Worm (Caenorhabditis elegans) whole organism, L1 larva: ENCODE results near the gene B0336.13.
A peak's percentile ranks its signal among the peaks of the same experiment; 100 is the strongest.

Experiments
- C16A3.4 ChIP-seq: fragments of 150-350 bp; optimal IDR thresholded peaks from 2 replicates; lab custom pipeline; 2014; ENCODE audit warnings: missing biosample characterization, missing genetic modification characterization
- F16B12.6 ChIP-seq: fragments of 150-350 bp; optimal IDR thresholded peaks from 2 replicates; lab custom pipeline; 2014; ENCODE audit warnings: missing biosample characterization, missing genetic modification characterization
- Y116A8C.19 ChIP-seq: sonication (generic microtip); optimal IDR thresholded peaks from 2 replicates; lab custom pipeline; 2016; ENCODE audit warnings: missing compliant biosample characterization, missing genetic modification characterization, borderline replicate concordance
- alr-1 ChIP-seq: fragments of 200-800 bp; sonication (Bioruptor generic); optimal IDR thresholded peaks from 2 replicates; lab custom pipeline; 2018; ENCODE audit warnings: borderline replicate concordance, mild to moderate bottlenecking, missing genetic modification characterization, missing compliant biosample characterization
- blmp-1 ChIP-seq: fragments of 150-350 bp; optimal IDR thresholded peaks from 2 replicates; lab custom pipeline; 2014; ENCODE audit warnings: missing biosample characterization, missing genetic modification characterization
- ceh-82 ChIP-seq, 3 experiments: fragments of 150-350 bp in 1 of 3; sonication (generic microtip) in 2 of 3; optimal IDR thresholded peaks; 2 replicates each; lab custom pipeline; 2014 to 2017; ENCODE audit warnings: missing biosample characterization in 3 of 3, missing genetic modification characterization in 3 of 3
- dpl-1 ChIP-seq, 3 experiments: fragments of 150-350 bp in 2 of 3; sonication (generic microtip) in 1 of 3; optimal IDR thresholded peaks; 2 replicates each; lab custom pipeline; 2014 to 2017; ENCODE audit warnings: missing biosample characterization in 3 of 3, missing genetic modification characterization in 3 of 3, missing genetic modification reagents in 3 of 3
- dsc-1 ChIP-seq: sonication (generic microtip); optimal IDR thresholded peaks from 2 replicates; lab custom pipeline; 2016; ENCODE audit warnings: mild to moderate bottlenecking, missing genetic modification characterization, missing compliant biosample characterization
- efl-1 ChIP-seq, 4 experiments: fragments of 150-350 bp; optimal IDR thresholded peaks in 3 of 4; peaks in 1 of 4; 1 replicate in 1 of 4; 2 replicates in 3 of 4; lab custom pipeline; 2014; ENCODE audit warnings: missing biosample characterization in 2 of 4, missing genetic modification characterization in 2 of 4, missing genetic modification reagents in 2 of 4
- elt-2 ChIP-seq: sonication (generic microtip); optimal IDR thresholded peaks from 2 replicates; lab custom pipeline; 2016; ENCODE audit warnings: missing genetic modification characterization, mild to moderate bottlenecking, inconsistent platforms, missing compliant biosample characterization, missing genetic modification reagents
- elt-3 ChIP-seq, 6 experiments: fragments of 150-350 bp in 1 of 6; sonication (generic microtip); optimal IDR thresholded peaks; 2 replicates each; lab custom pipeline; 2017 to 2018; ENCODE audit warnings: missing biosample characterization in 6 of 6, missing genetic modification characterization in 6 of 6, inconsistent platforms in 1 of 6
- fkh-4 ChIP-seq: sonication (generic microtip); optimal IDR thresholded peaks from 2 replicates; lab custom pipeline; 2016; ENCODE audit warnings: missing compliant biosample characterization, missing genetic modification characterization, borderline replicate concordance
- fkh-8 ChIP-seq: sonication (generic microtip); optimal IDR thresholded peaks from 2 replicates; lab custom pipeline; 2016; ENCODE audit warnings: mild to moderate bottlenecking, missing genetic modification characterization, missing compliant biosample characterization
- lin-14 ChIP-seq: fragments of 200-800 bp; sonication (Bioruptor generic); optimal IDR thresholded peaks from 2 replicates; lab custom pipeline; 2018; ENCODE audit warnings: mild to moderate bottlenecking, missing genetic modification characterization, moderate library complexity, missing compliant biosample characterization
- lin-35 ChIP-seq, 2 experiments: fragments of 150-350 bp; optimal IDR thresholded peaks; 2 replicates each; lab custom pipeline; 2014; ENCODE audit warnings: missing biosample characterization in 2 of 2, missing genetic modification characterization in 2 of 2, missing genetic modification reagents in 2 of 2
- lir-3 ChIP-seq: sonication (generic microtip); optimal IDR thresholded peaks from 2 replicates; lab custom pipeline; 2016; ENCODE audit warnings: mild to moderate bottlenecking, missing genetic modification characterization, moderate library complexity, missing compliant biosample characterization; ENCODE audit not compliant: poor library complexity
- lsy-2 ChIP-seq, 2 experiments: fragments of 150-350 bp; optimal IDR thresholded peaks; 2 replicates each; lab custom pipeline; 2014; ENCODE audit warnings: missing biosample characterization in 2 of 2, missing genetic modification characterization in 2 of 2
- mdl-1 ChIP-seq, 2 experiments: fragments of 150-350 bp; optimal IDR thresholded peaks; 2 replicates each; lab custom pipeline; 2014 to 2017; ENCODE audit warnings: missing biosample characterization in 2 of 2, missing genetic modification characterization in 2 of 2, inconsistent platforms in 1 of 2
- mep-1 ChIP-seq: fragments of 150-350 bp; optimal IDR thresholded peaks from 2 replicates; lab custom pipeline; 2014; ENCODE audit warnings: missing biosample characterization, missing genetic modification characterization
- nhr-11 ChIP-seq: fragments of 150-350 bp; optimal IDR thresholded peaks from 2 replicates; lab custom pipeline; 2014; ENCODE audit warnings: missing biosample characterization, missing genetic modification characterization
- nhr-19 ChIP-seq: fragments of 200-800 bp; sonication (Bioruptor generic); conservative IDR thresholded peaks from 2 replicates; pipeline ENCODE4 v1.3.6; 2022; ENCODE audit warnings: missing genetic modification characterization, missing compliant biosample characterization
- nhr-20 ChIP-seq: sonication (generic microtip); optimal IDR thresholded peaks from 2 replicates; lab custom pipeline; 2016; ENCODE audit warnings: mild to moderate bottlenecking, missing genetic modification characterization, missing compliant biosample characterization
- nhr-28 ChIP-seq: fragments of 150-350 bp; optimal IDR thresholded peaks from 2 replicates; lab custom pipeline; 2014; ENCODE audit warnings: missing biosample characterization, missing genetic modification characterization
- nhr-71 ChIP-seq: sonication (generic microtip); optimal IDR thresholded peaks from 2 replicates; lab custom pipeline; 2016; ENCODE audit warnings: mild to moderate bottlenecking, missing genetic modification characterization, moderate library complexity, missing compliant biosample characterization
- nhr-84 ChIP-seq: sonication (generic microtip); optimal IDR thresholded peaks from 2 replicates; lab custom pipeline; 2017; ENCODE audit warnings: missing biosample characterization, missing genetic modification characterization
- nhr-85 ChIP-seq: sonication (generic microtip); peaks from one replicate; lab custom pipeline; 2016; ENCODE audit warnings: missing genetic modification characterization, inconsistent platforms, missing compliant biosample characterization
- pax-3 ChIP-seq: fragments of 200-800 bp; sonication (Bioruptor generic); optimal IDR thresholded peaks from 2 replicates; lab custom pipeline; 2018; ENCODE audit warnings: mild to moderate bottlenecking, missing genetic modification characterization, moderate library complexity, missing compliant biosample characterization
- rnt-1 ChIP-seq: sonication (generic microtip); optimal IDR thresholded peaks from 2 replicates; lab custom pipeline; 2016; ENCODE audit warnings: mild to moderate bottlenecking, missing genetic modification characterization, moderate library complexity, missing compliant biosample characterization
- snu-23 ChIP-seq: sonication (generic microtip); optimal IDR thresholded peaks from 2 replicates; lab custom pipeline; 2016; ENCODE audit warnings: missing genetic modification characterization, missing compliant biosample characterization
- sup-37 ChIP-seq: fragments of 200-800 bp; sonication (Bioruptor generic); optimal IDR thresholded peaks from 2 replicates; lab custom pipeline; 2018; ENCODE audit warnings: mild to moderate bottlenecking, missing genetic modification characterization, missing compliant biosample characterization
- tbx-2 ChIP-seq: sonication (generic microtip); optimal IDR thresholded peaks from 2 replicates; lab custom pipeline; 2016; ENCODE audit warnings: missing genetic modification characterization, missing compliant biosample characterization
- unc-130 ChIP-seq: fragments of 150-350 bp; optimal IDR thresholded peaks from 2 replicates; lab custom pipeline; 2017; ENCODE audit warnings: missing biosample characterization, missing genetic modification characterization, inconsistent platforms
- unc-30 ChIP-seq: sonication (generic microtip); optimal IDR thresholded peaks from 2 replicates; lab custom pipeline; 2017; ENCODE audit warnings: missing biosample characterization, missing genetic modification characterization
- unc-86 ChIP-seq: sonication (generic microtip); optimal IDR thresholded peaks from 2 replicates; lab custom pipeline; 2016; ENCODE audit warnings: missing genetic modification characterization, missing compliant biosample characterization
- xbp-1 ChIP-seq: sonication (generic microtip); optimal IDR thresholded peaks from 2 replicates; lab custom pipeline; 2016; ENCODE audit warnings: missing genetic modification characterization, missing compliant biosample characterization

Gene B0336.13

DNA sequence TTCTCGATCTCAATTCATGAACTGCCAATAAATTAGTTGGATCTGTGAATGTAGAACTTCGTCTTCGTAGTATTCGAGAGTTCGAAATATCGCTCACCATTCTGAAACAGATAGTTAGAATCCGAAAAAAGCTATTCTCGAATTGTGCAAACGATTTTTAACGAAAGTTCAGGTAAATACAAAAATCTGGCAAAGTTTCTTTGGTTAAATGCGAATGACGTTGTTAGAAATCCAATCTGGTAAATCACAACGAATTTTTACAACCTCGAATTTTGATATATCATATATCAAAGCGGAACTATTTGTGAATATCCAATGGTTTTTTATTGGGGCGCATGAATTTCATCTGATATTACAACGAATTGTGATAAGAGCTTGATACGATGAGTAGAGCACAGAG lies 15.4 kb downstream of the B0336.13 start, which contains the start of gene hpo-28:
hpo-28 (minus strand) TSS at position 101 of the 400 bp plus-strand sequence.
- no peak for TF ChIP-seq lir-3
- TF ChIP-seq efl-1 (optimal IDR thresholded peaks at IDR 0.05; lab: Kevin White, UChicago) = no peak
- TF ChIP-seq efl-1 (GFP tag; optimal IDR thresholded peaks at IDR 0.05 in 1 of 2; lab: Kevin White, UChicago) = peak in 1 of 2 experiments; percentile 27
- TF ChIP-seq rnt-1 (tag; lab: Kevin White, UChicago) = peak; percentile 13

DNA sequence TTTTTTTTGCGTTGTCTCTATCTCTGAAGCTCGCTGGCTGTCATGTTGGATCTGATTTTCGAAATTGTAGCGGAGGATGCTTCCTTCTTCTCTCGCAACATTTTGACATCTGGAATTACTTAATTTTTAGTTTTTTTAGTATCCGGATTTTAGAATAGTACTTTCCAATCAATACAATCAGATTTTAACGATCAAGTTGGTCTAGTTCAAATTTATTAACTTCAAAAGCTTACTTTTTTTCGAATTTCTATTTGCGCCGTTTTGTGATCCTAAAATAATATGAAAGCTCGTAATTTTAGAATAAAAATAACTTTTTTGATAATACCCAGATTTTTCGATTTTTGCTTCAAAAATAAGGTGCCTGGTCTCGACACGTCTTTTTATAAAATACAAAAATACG lies 16.2 kb downstream of the B0336.13 start, which contains the start of gene B0336.12:
B0336.12 (minus strand) TSS at position 101 of the 400 bp plus-strand sequence.
- TF ChIP-seq alr-1 (tag; lab: Kevin White, UChicago) = no peak
- TF ChIP-seq sup-37 (GFP tag; lab: Kevin White, UChicago) = no peak
- no peak for TF ChIP-seq nhr-84 (tag; lab: Kevin White, UChicago)
- TF ChIP-seq dsc-1 = peak; percentile 82
- TF ChIP-seq pax-3 (tag; lab: Kevin White, UChicago) = no peak
- TF ChIP-seq fkh-4 (tag; lab: Kevin White, UChicago) = peak; percentile 41
- TF ChIP-seq unc-30 (tag; lab: Kevin White, UChicago) = no peak
- no peak for TF ChIP-seq fkh-8 (tag; lab: Kevin White, UChicago)
- TF ChIP-seq, all 84 proteins: peak for 2

DNA sequence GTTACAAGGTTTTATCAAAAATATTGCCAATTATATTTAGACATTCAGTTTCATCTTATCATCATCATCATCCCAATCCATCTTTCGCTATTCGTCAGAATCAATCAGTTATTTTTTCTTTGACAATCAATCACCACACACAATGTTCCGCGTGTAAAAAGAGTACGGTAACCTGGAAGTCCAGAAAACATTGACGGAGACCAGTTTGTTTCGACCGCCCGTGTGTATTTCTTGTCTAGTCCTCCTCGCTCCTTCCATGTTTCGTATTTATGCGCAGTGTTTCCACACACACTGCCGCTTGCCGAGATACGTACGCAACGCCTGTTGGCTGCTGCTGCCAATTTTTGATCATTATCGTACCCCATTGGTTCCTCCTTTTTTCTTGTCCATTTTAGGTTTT lies 16.8 kb downstream of the B0336.13 start:
- TF ChIP-seq nhr-28 (no peak), nhr-84 (tag; lab: Kevin White, UChicago) (no peak), nhr-20 (peak; percentile 43), nhr-71 (peak; percentile 37), unc-86 (no peak), dpl-1 (GFP tag; optimal IDR thresholded peaks at IDR 0.05; lab: Kevin White, UChicago) (peak in 1 of 3 experiments; percentile 8), elt-2 (peak; percentile 38), unc-130 (peak; percentile 51), blmp-1 (peak; percentile 76), Y116A8C.19 (tag; lab: Kevin White, UChicago) (no peak), efl-1 (optimal IDR thresholded peaks at IDR 0.05; lab: Kevin White, UChicago) (peak in 1 of 2 experiments; percentile 24), efl-1 (GFP tag; optimal IDR thresholded peaks at IDR 0.05 in 1 of 2; lab: Kevin White, UChicago) (peak in 1 of 2 experiments; percentile 5), ceh-82 (tag; optimal IDR thresholded peaks at IDR 0.05; lab: Kevin White, UChicago) (peak in 1 of 3 experiments; percentile 2), lin-35 (GFP tag; optimal IDR thresholded peaks at IDR 0.05; lab: Kevin White, UChicago) (peak; percentile 3 to 49), elt-3 (tag; optimal IDR thresholded peaks at IDR 0.05; lab: Kevin White, UChicago) (peak in 3 of 6 experiments; percentile 11 to 61 (median 38)), xbp-1 (tag; lab: Kevin White, UChicago) (peak; percentile 30), lsy-2 (tag; optimal IDR thresholded peaks at IDR 0.05; lab: Kevin White, UChicago) (peak in 1 of 2 experiments; percentile 87), F16B12.6 (tag; lab: Kevin White, UChicago) (no peak), nhr-85 (tag; lab: Kevin White, UChicago) (peak; percentile 80), mdl-1 (tag; optimal IDR thresholded peaks at IDR 0.05; lab: Kevin White, UChicago) (peak in 1 of 2 experiments; percentile 53), nhr-19 (no peak), tbx-2 (peak; percentile 29), C16A3.4 (peak; percentile 36), nhr-11 (tag; lab: Kevin White, UChicago) (no peak), snu-23 (GFP tag; lab: Kevin White, UChicago) (peak; percentile 58), mep-1 (tag; lab: Kevin White, UChicago) (peak; percentile 33), lin-14 (GFP tag; lab: Kevin White, UChicago) (peak; percentile 69)

DNA sequence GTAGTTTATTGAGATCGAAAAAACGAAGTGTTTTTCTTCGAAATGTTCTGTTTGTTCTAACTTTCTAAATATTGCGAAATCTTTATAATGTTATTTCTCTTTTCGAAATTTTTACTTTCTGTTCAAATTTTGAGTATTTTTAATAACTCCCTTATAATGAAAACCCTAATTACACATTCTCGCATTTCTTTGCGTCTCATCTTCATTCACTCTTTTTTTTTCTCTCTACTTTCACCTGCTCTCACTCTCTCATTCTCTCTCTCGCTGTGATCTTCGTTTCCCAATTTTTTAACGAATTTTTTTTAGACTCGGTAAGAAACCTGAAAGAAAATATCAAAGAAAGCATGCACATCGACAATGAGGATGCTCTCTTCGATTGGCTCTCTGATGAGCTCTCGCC lies 17.4 kb downstream of the B0336.13 start, which contains the start of gene rbm-26:
rbm-26 (plus strand) TSS at position 301 of the 400 bp plus-strand sequence.
- TF ChIP-seq blmp-1 = peak; percentile 56
- TF ChIP-seq lin-35 (GFP tag; optimal IDR thresholded peaks at IDR 0.05; lab: Kevin White, UChicago) = no peak
- TF ChIP-seq, all 84 proteins: peak for 1
